Fruit fly (Drosophila melanogaster): ENCODE data around the gene CG2540.

- TF ChIP-seq CG4496 (GFP tag; IDR thresholded peaks at IDR 0.05) (peak; percentile 55; the same call in 2 of the 3 replicates), EcR (GFP tag; optimal IDR thresholded peaks at IDR 0.05) (no peak), CG13204 (GFP tag; optimal IDR thresholded peaks at IDR 0.05) (no peak), CG8301 (tag; optimal IDR thresholded peaks at IDR 0.05) (no peak), Snoo (tag; optimal IDR thresholded peaks at IDR 0.05) (peak; percentile 17), CG14655 (GFP tag; optimal IDR thresholded peaks at IDR 0.05) (no peak), CG32121 (GFP tag; IDR thresholded peaks at IDR 0.05) (0 out of 2 replicates have a peak, but pooled peaks have one; percentile 33)
These were observed 29.4 kb downstream of the CG2540 start, which contains the start of gene Tis11 for dm6 chrX:12658999-12659560.

Measured in whole organism, pupa.